Worm (Caenorhabditis elegans) whole organism, mixed stage, embryonic: Measurements from ENCODE around the gene F26F2.11.

Experiments
- ces-1 ChIP-seq: fragments of 150-350 bp; optimal IDR thresholded peaks from 2 replicates; lab custom pipeline; 2014; ENCODE audit warnings: missing biosample characterization, missing genetic modification reagents, missing genetic modification characterization
- elt-1 ChIP-seq: sonication (generic microtip); optimal IDR thresholded peaks from 2 replicates; lab custom pipeline; 2017; ENCODE audit warnings: missing genetic modification characterization, mild to moderate bottlenecking, missing compliant biosample characterization, antibody characterized with exemption, moderate library complexity, borderline replicate concordance; ENCODE audit not compliant: insufficient read depth
- mab-5 ChIP-seq: fragments of 150-350 bp; optimal IDR thresholded peaks from 2 replicates; lab custom pipeline; 2014; ENCODE audit warnings: missing biosample characterization, missing genetic modification characterization
- nhr-12 ChIP-seq: fragments of 150-350 bp; optimal IDR thresholded peaks from 2 replicates; lab custom pipeline; 2014; ENCODE audit warnings: missing biosample characterization, missing genetic modification characterization
- nhr-237 ChIP-seq: fragments of 150-350 bp; optimal IDR thresholded peaks from 2 replicates; lab custom pipeline; 2014; ENCODE audit warnings: missing biosample characterization, missing genetic modification characterization
- pha-4 ChIP-seq: fragments of 150-350 bp; optimal IDR thresholded peaks from 2 replicates; lab custom pipeline; 2018; ENCODE audit warnings: missing biosample characterization, missing genetic modification reagents, missing genetic modification characterization
- sptf-1 ChIP-seq: sonication (generic microtip); optimal IDR thresholded peaks from 2 replicates; lab custom pipeline; 2017; ENCODE audit warnings: mild to moderate bottlenecking, missing genetic modification characterization, moderate library complexity, missing compliant biosample characterization
- ztf-11 ChIP-seq: fragments of 150-350 bp; optimal IDR thresholded peaks from 2 replicates; lab custom pipeline; 2014; ENCODE audit warnings: missing biosample characterization, missing genetic modification characterization

- TF ChIP-seq pha-4 (tag; lab: Kevin White, UChicago): no peak
- TF ChIP-seq mab-5: no peak
- TF ChIP-seq ces-1 (GFP tag; lab: Kevin White, UChicago): no peak
- no peak for TF ChIP-seq elt-1 (tag; lab: Kevin White, UChicago)
- TF ChIP-seq sptf-1 (tag; lab: Kevin White, UChicago): no peak
- no peak for TF ChIP-seq nhr-237 (tag; lab: Kevin White, UChicago)
- no peak for TF ChIP-seq nhr-12
- TF ChIP-seq ztf-11 (tag; lab: Kevin White, UChicago): no peak
Observed at ce11 chrV:20625260-20625659, 29.7 kb upstream of the F26F2.11 start.
